Fruit fly (Drosophila melanogaster) whole organism, adult: ENCODE measurements around the gene CG43993.

Source experiments
- CG11617 ChIP-seq: fragments of 200-800 bp; sonication (Bioruptor generic); optimal IDR thresholded peaks from 2 replicates; lab custom pipeline; 2017; ENCODE audit warnings: mild to moderate bottlenecking, missing biosample characterization, missing genetic modification reagents, missing genetic modification characterization
- CG12768 ChIP-seq: fragments of 200-800 bp; sonication (Bioruptor generic); optimal IDR thresholded peaks from 2 replicates; lab custom pipeline; 2017; ENCODE audit warnings: missing biosample characterization, missing genetic modification characterization, mild to moderate bottlenecking, moderate library complexity, missing genetic modification reagents
- CG14711 ChIP-seq: fragments of 200-800 bp; sonication (Bioruptor generic); optimal IDR thresholded peaks from 2 replicates; lab custom pipeline; 2018; ENCODE audit warnings: missing biosample characterization, mild to moderate bottlenecking, missing genetic modification characterization, moderate library complexity
- CG1620 ChIP-seq: fragments of 200-800 bp; sonication (Bioruptor generic); optimal IDR thresholded peaks from 2 replicates; lab custom pipeline; 2016; ENCODE audit warnings: missing biosample characterization, missing genetic modification characterization
- CG33017 ChIP-seq: fragments of 200-800 bp; sonication (Bioruptor generic); optimal IDR thresholded peaks from 2 replicates; lab custom pipeline; 2018; ENCODE audit warnings: missing biosample characterization, mild to moderate bottlenecking, missing genetic modification characterization, moderate library complexity
- CG5204 ChIP-seq: fragments of 200-800 bp; sonication (Bioruptor generic); optimal IDR thresholded peaks from 2 replicates; lab custom pipeline; 2016; ENCODE audit warnings: missing biosample characterization, missing genetic modification characterization
- CG7045 ChIP-seq: fragments of 200-800 bp; sonication (Bioruptor generic); optimal IDR thresholded peaks from 2 replicates; lab custom pipeline; 2017; ENCODE audit warnings: missing biosample characterization, mild to moderate bottlenecking, missing genetic modification characterization
- CG7101 ChIP-seq: fragments of 200-800 bp; sonication (Bioruptor generic); optimal IDR thresholded peaks from 2 replicates; lab custom pipeline; 2018; ENCODE audit warnings: missing biosample characterization, mild to moderate bottlenecking, missing genetic modification characterization, moderate library complexity
- Clk ChIP-seq: fragments of 200-800 bp; sonication (Bioruptor generic); optimal IDR thresholded peaks from 2 replicates; lab custom pipeline; 2017; ENCODE audit warnings: missing biosample characterization, missing genetic modification characterization
- Crg-1 ChIP-seq: fragments of 200-800 bp; sonication (Bioruptor generic); optimal IDR thresholded peaks from 2 replicates; lab custom pipeline; 2016; ENCODE audit warnings: missing biosample characterization, missing genetic modification characterization
- Hr96 ChIP-seq: fragments of 200-800 bp; sonication (Bioruptor generic); optimal IDR thresholded peaks from 2 replicates; lab custom pipeline; 2016; ENCODE audit warnings: missing biosample characterization, missing genetic modification characterization
- Mnt ChIP-seq: fragments of 200-800 bp; sonication (Bioruptor generic); optimal IDR thresholded peaks from 2 replicates; lab custom pipeline; 2016; ENCODE audit warnings: missing biosample characterization, mild to moderate bottlenecking, missing genetic modification characterization
- bab1 ChIP-seq: fragments of 200-800 bp; sonication (Bioruptor generic); optimal IDR thresholded peaks from 3 replicates; lab custom pipeline; 2019; ENCODE audit warnings: missing biosample characterization, mild to moderate bottlenecking, missing genetic modification characterization, moderate library complexity
- cic ChIP-seq: fragments of 200-800 bp; sonication (Bioruptor generic); optimal IDR thresholded peaks from 2 replicates; lab custom pipeline; 2017; ENCODE audit warnings: missing biosample characterization, mild to moderate bottlenecking, missing genetic modification characterization, moderate library complexity
- cnc ChIP-seq, 2 experiments: fragments of >200 bp; optimal IDR thresholded peaks; 2 replicates each; lab custom pipeline; 2017
- kay ChIP-seq: fragments of 200-800 bp; sonication (Bioruptor generic); peaks from one replicate; lab custom pipeline; 2016; ENCODE audit warnings: missing biosample characterization, missing genetic modification characterization, borderline replicate concordance
- ovo ChIP-seq: fragments of 200-800 bp; sonication (Bioruptor generic); optimal IDR thresholded peaks from 2 replicates; lab custom pipeline; 2016; ENCODE audit warnings: missing biosample characterization, missing genetic modification characterization
- pad ChIP-seq: fragments of 200-800 bp; sonication (Bioruptor generic); optimal IDR thresholded peaks from 3 replicates; lab custom pipeline; 2017; ENCODE audit warnings: missing biosample characterization, missing genetic modification characterization, mild to moderate bottlenecking, moderate library complexity, missing genetic modification reagents
- tj ChIP-seq: fragments of 200-800 bp; sonication (Bioruptor generic); optimal IDR thresholded peaks from 3 replicates; lab custom pipeline; 2017; ENCODE audit warnings: missing biosample characterization, mild to moderate bottlenecking, missing genetic modification characterization, moderate library complexity
- toe ChIP-seq: fragments of 200-800 bp; sonication (Bioruptor generic); optimal IDR thresholded peaks from 2 replicates; lab custom pipeline; 2016; ENCODE audit warnings: missing biosample characterization, missing genetic modification characterization

Gene CG43993

DNA sequence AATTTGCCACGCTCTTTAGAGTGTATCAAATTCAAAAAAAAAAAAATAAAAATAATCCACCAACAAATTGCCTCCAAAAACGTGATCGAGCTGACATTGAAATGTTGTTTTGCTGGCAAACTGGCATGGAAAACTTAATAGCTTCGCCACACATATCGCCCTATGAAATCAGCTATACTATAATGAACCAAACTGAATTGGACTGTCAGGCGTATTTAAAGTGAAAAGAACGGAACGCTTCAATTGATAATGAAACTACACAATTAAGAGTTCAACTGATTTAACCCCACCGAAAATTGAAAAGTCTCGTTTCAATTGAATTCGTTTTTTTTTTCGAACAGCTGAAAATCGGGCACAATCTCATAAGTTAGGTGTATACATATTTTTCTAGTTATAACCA is 6.7 kb downstream of the CG43993 start:
- TF ChIP-seq toe (GFP tag; lab: Kevin White, UChicago), result no peak
- no peak for TF ChIP-seq CG1620 (GFP tag; lab: Kevin White, UChicago)
- TF ChIP-seq ovo (GFP tag; lab: Kevin White, UChicago), result no peak
- TF ChIP-seq CG7101 (tag; lab: Kevin White, UChicago), result no peak
- no peak for TF ChIP-seq cic (GFP tag; lab: Kevin White, UChicago)
- TF ChIP-seq tj, result no peak
- no peak for TF ChIP-seq bab1 (GFP tag; lab: Kevin White, UChicago)
- TF ChIP-seq pad (GFP tag; lab: Kevin White, UChicago), result no peak
- no peak for TF ChIP-seq CG5204
- TF ChIP-seq Crg-1 (GFP tag; lab: Kevin White, UChicago), result no peak
- no peak for TF ChIP-seq CG33017 (tag; lab: Kevin White, UChicago)
- TF ChIP-seq CG12768 (GFP tag; lab: Kevin White, UChicago), result no peak
- no peak for TF ChIP-seq kay (GFP tag; lab: Kevin White, UChicago)
- TF ChIP-seq CG11617 (GFP tag; lab: Kevin White, UChicago), result no peak

DNA sequence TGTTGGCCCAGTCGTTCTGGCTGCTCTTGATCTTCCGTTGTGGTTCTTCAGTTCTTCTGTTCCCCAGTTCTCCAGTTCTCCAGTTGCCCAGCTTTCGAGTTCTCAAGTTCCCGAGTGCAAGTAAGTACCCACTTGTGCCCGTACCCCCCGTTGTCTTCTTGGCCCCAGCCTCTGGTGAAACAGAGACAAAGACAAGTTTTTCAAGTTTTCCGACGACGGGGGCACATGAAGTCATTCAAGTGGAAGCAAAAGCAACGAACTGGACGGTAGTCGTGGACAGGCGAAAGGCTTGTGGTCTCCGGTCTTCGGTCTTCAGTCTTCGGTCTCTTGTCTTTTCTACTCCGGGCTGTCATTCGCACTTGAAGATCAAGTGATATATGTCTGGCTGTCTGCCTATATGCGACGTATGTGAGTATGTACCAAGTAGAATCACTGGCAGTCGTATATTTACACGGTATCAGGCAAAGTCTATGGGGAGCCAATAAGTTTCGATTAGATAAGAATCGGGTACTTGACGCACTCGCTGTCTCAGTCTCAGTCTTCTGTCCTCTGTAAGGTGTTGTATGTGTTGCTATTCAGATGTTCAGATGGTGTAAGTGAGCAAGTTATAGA is 8.1 kb downstream of the CG43993 start:
- TF ChIP-seq cic (GFP tag; lab: Kevin White, UChicago) (peak; percentile 52), kay (GFP tag; lab: Kevin White, UChicago) (no peak)

DNA sequence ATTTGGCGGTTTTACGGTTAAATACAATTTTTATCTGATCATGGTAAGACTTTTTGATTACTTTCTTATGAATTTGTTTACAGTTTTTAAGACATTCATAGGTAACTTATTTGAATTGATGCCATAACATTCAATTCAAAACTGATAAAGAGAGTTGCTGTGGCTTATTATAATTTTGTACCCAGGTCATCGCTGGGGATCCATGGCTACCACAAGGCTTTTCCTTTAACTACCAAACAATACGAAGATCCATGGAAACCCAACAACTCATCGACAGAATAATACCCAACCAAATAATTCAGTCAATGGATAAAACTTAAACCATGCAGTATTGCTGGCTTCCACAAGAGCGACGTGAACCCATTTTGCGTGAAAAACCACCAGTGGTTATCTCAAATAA is 9.7 kb downstream of the CG43993 start, which contains the start of gene CG6793:
CG6793 (plus strand) TSS at position 301 of the 400 bp plus-strand sequence.
- TF ChIP-seq CG33017 (tag; lab: Kevin White, UChicago) (no peak), bab1 (GFP tag; lab: Kevin White, UChicago) (no peak), tj (no peak), CG12768 (GFP tag; lab: Kevin White, UChicago) (no peak), Hr96 (GFP tag; lab: Kevin White, UChicago) (no peak), CG1620 (GFP tag; lab: Kevin White, UChicago) (no peak), Clk (no peak), Crg-1 (GFP tag; lab: Kevin White, UChicago) (no peak), toe (GFP tag; lab: Kevin White, UChicago) (no peak), CG7045 (GFP tag; lab: Kevin White, UChicago) (no peak), CG7101 (tag; lab: Kevin White, UChicago) (no peak), cnc (optimal IDR thresholded peaks at IDR 0.05; lab: Kevin White, UChicago) (no peak), kay (GFP tag; lab: Kevin White, UChicago) (no peak)

DNA sequence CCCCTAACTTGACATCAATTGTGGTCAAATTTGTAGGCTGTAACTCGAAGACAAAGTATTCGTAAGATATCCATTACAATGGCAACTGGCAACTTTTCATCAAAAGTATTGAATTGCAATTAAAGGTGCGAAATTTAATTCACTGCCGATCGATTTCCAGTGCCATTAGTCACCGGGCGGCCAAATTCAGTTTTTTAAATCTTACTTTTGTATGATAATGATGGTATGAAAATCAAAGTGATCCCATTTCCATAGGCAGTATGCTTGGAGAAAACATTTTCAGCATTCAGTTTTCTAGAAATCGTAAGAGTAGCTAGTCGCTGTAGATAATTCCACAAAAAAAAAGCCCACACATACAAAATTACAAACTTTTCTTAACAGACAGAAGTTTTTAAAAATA is 11.9 kb downstream of the CG43993 start, which contains the start of gene CG43638:
CG43638 (plus strand) TSS at position 301 of the 400 bp plus-strand sequence.
- no peak for TF ChIP-seq bab1 (GFP tag; lab: Kevin White, UChicago)
- TF ChIP-seq CG5204, result no peak
- no peak for TF ChIP-seq CG12768 (GFP tag; lab: Kevin White, UChicago)
- TF ChIP-seq CG7045 (GFP tag; lab: Kevin White, UChicago), result no peak
- TF ChIP-seq pad (GFP tag; lab: Kevin White, UChicago), result no peak
- TF ChIP-seq CG33017 (tag; lab: Kevin White, UChicago), result no peak
- TF ChIP-seq CG11617 (GFP tag; lab: Kevin White, UChicago), result no peak

- TF ChIP-seq cic (GFP tag; lab: Kevin White, UChicago) (peak; percentile 46), CG7045 (GFP tag; lab: Kevin White, UChicago) (peak; percentile 19), cnc (optimal IDR thresholded peaks at IDR 0.05; lab: Kevin White, UChicago) (no peak)
Observed at dm6 chr3L:12045443-12045842, 13.1 kb downstream of the CG43993 start.

DNA sequence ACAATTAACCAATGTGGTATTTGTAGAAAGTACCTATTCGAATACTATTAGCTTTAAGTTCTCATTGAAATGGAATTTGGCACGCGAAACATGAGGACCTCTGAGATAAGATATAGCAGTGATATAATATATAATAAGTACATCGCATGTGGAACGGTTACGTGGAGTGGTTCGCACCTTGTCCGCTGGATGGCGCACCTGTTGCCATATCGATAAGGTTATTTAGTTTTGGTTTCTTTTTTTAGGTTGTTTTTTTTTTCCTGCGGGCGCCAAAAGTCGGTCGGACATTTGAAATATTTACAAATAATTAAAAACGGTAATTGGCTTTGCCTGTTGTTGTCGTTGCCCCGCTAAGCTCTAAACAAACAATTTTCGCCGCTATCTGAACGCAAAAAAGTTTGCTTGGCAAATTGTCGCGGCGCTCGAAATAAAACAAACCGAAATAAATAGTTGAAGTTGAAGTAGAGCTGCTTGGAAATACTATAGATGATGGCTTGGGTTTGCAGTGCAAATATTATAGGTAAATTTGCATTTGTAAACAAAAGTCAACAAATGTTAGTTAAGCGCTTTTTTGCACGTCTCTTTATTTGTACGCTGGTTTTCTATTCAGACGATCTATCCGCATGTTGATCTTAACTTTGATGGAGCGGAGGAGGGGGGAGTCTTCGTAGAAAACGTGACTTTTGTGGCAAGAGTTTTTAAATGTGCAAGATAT is 17.4 kb downstream of the CG43993 start:
- TF ChIP-seq Clk (peak; percentile 51), toe (GFP tag; lab: Kevin White, UChicago) (peak; percentile 36), CG12768 (GFP tag; lab: Kevin White, UChicago) (peak; percentile 61), CG5204 (no peak), CG7045 (GFP tag; lab: Kevin White, UChicago) (peak; percentile 73), ovo (GFP tag; lab: Kevin White, UChicago) (no peak), CG14711 (tag; lab: Kevin White, UChicago) (peak; percentile 55), cnc (optimal IDR thresholded peaks at IDR 0.05; lab: Kevin White, UChicago) (no peak), bab1 (GFP tag; lab: Kevin White, UChicago) (no peak), kay (GFP tag; lab: Kevin White, UChicago) (peak; percentile 90), Crg-1 (GFP tag; lab: Kevin White, UChicago) (no peak), Mnt (GFP tag; lab: Kevin White, UChicago) (no peak), CG7101 (tag; lab: Kevin White, UChicago) (peak; percentile 36), CG1620 (GFP tag; lab: Kevin White, UChicago) (no peak), cic (GFP tag; lab: Kevin White, UChicago) (no peak), CG11617 (GFP tag; lab: Kevin White, UChicago) (no peak), CG33017 (tag; lab: Kevin White, UChicago) (peak; percentile 18), Hr96 (GFP tag; lab: Kevin White, UChicago) (no peak), tj (no peak), pad (GFP tag; lab: Kevin White, UChicago) (no peak)
